Worm (Caenorhabditis elegans) whole organism, L1 larva: Measurements from ENCODE around the gene hic-1.
A peak's percentile ranks its signal among the peaks of the same experiment; 100 is the strongest.

Experiments
- ceh-8 ChIP-seq: fragments of 200-800 bp; sonication (Bioruptor generic); optimal IDR thresholded peaks from 2 replicates; lab custom pipeline; 2018; ENCODE audit warnings: mild to moderate bottlenecking, missing genetic modification characterization, moderate library complexity, missing compliant biosample characterization
- ceh-88 ChIP-seq: fragments of 200-800 bp; sonication (Bioruptor generic); IDR thresholded peaks from 2 replicates; pipeline ENCODE4 v1.3.6; 2022; ENCODE audit warnings: missing genetic modification characterization, missing compliant biosample characterization
- dpl-1 ChIP-seq, 3 experiments: fragments of 150-350 bp in 2 of 3; sonication (generic microtip) in 1 of 3; optimal IDR thresholded peaks; 2 replicates each; lab custom pipeline; 2014 to 2017; ENCODE audit warnings: missing biosample characterization in 3 of 3, missing genetic modification characterization in 3 of 3, missing genetic modification reagents in 3 of 3
- elt-2 ChIP-seq: sonication (generic microtip); optimal IDR thresholded peaks from 2 replicates; lab custom pipeline; 2016; ENCODE audit warnings: missing genetic modification characterization, mild to moderate bottlenecking, inconsistent platforms, missing compliant biosample characterization, missing genetic modification reagents
- hpl-2 ChIP-seq: fragments of 150-350 bp; optimal IDR thresholded peaks from 2 replicates; lab custom pipeline; 2014; ENCODE audit warnings: missing biosample characterization, missing genetic modification reagents, missing genetic modification characterization
- nhr-11 ChIP-seq: fragments of 150-350 bp; optimal IDR thresholded peaks from 2 replicates; lab custom pipeline; 2014; ENCODE audit warnings: missing biosample characterization, missing genetic modification characterization
- nhr-20 ChIP-seq: sonication (generic microtip); optimal IDR thresholded peaks from 2 replicates; lab custom pipeline; 2016; ENCODE audit warnings: mild to moderate bottlenecking, missing genetic modification characterization, missing compliant biosample characterization
- nhr-237 ChIP-seq: fragments of 150-350 bp; optimal IDR thresholded peaks from 2 replicates; lab custom pipeline; 2014; ENCODE audit warnings: missing biosample characterization, missing genetic modification characterization
- pag-3 ChIP-seq: sonication (generic microtip); optimal IDR thresholded peaks from 2 replicates; lab custom pipeline; 2017; ENCODE audit warnings: missing genetic modification characterization, mild to moderate bottlenecking, missing compliant biosample characterization, antibody characterized with exemption, borderline replicate concordance; ENCODE audit not compliant: insufficient read depth
- skn-1 ChIP-seq: fragments of 150-350 bp; optimal IDR thresholded peaks from 2 replicates; lab custom pipeline; 2014; ENCODE audit warnings: missing biosample characterization, missing genetic modification characterization
- zip-4 ChIP-seq: fragments of 200-800 bp; sonication (Bioruptor generic); optimal IDR thresholded peaks from 2 replicates; lab custom pipeline; 2018; ENCODE audit warnings: mild to moderate bottlenecking, missing genetic modification characterization, moderate library complexity, missing compliant biosample characterization

- TF ChIP-seq ceh-88 (no peak), pag-3 (no peak), zip-4 (GFP tag; lab: Kevin White, UChicago) (no peak), nhr-237 (tag; lab: Kevin White, UChicago) (no peak), skn-1 (tag; lab: Kevin White, UChicago) (no peak), ceh-8 (GFP tag; lab: Kevin White, UChicago) (no peak), nhr-11 (no peak), elt-2 (tag; lab: Kevin White, UChicago) (peak; percentile 47), nhr-20 (tag; lab: Kevin White, UChicago) (no peak), hpl-2 (no peak), dpl-1 (GFP tag; optimal IDR thresholded peaks at IDR 0.05; lab: Kevin White, UChicago) (no peak)
These were observed 9.0 kb upstream of the hic-1 start for ce11 chrX:6607599-6607998.
